Worm (Caenorhabditis elegans) whole organism, young adult: ENCODE data around the gene Y38C1AA.7.
A peak's percentile ranks its signal among the peaks of the same experiment; 100 is the strongest.

ENCODE experiments used
- B0336.3 ChIP-seq: fragments of 200-800 bp; sonication (Bioruptor generic); IDR thresholded peaks from 2 replicates; pipeline ENCODE4 v1.3.6; 2022; ENCODE audit warnings: missing genetic modification characterization, missing compliant biosample characterization
- C06A6.2 ChIP-seq: fragments of 200-800 bp; sonication (Bioruptor generic); conservative IDR thresholded peaks from 2 replicates; pipeline ENCODE4 v1.3.6; 2022; ENCODE audit warnings: missing genetic modification characterization, missing compliant biosample characterization
- C17E4.6 ChIP-seq: fragments of 200-800 bp; sonication (Bioruptor generic); IDR thresholded peaks from 2 replicates; pipeline ENCODE4 v1.3.6; 2022; ENCODE audit warnings: missing genetic modification reagents, missing genetic modification characterization, missing compliant biosample characterization
- F10E7.11 ChIP-seq: sonication (generic microtip); optimal IDR thresholded peaks from 2 replicates; lab custom pipeline; 2017; ENCODE audit warnings: mild to moderate bottlenecking, missing genetic modification characterization, moderate library complexity, missing compliant biosample characterization
- F22D6.2 ChIP-seq: sonication (generic microtip); optimal IDR thresholded peaks from 2 replicates; lab custom pipeline; 2016; ENCODE audit warnings: mild to moderate bottlenecking, missing genetic modification characterization, missing compliant biosample characterization
- F33H1.4 ChIP-seq: fragments of 200-800 bp; sonication (Bioruptor generic); IDR thresholded peaks from 2 replicates; pipeline ENCODE4 v1.3.6; 2022; ENCODE audit warnings: missing genetic modification reagents, missing genetic modification characterization, missing compliant biosample characterization
- F55B11.4 ChIP-seq: sonication (generic microtip); optimal IDR thresholded peaks from 2 replicates; lab custom pipeline; 2016; ENCODE audit warnings: missing compliant biosample characterization, missing genetic modification characterization, borderline replicate concordance; ENCODE audit not compliant: insufficient read depth
- F57A8.1 ChIP-seq: fragments of 200-800 bp; sonication (Bioruptor generic); optimal IDR thresholded peaks from 2 replicates; lab custom pipeline; 2018; ENCODE audit warnings: mild to moderate bottlenecking, missing genetic modification characterization, moderate library complexity, missing compliant biosample characterization
- K11D2.4 ChIP-seq: fragments of 200-800 bp; sonication (Bioruptor generic); IDR thresholded peaks from 2 replicates; pipeline ENCODE4 v1.3.6; 2022; ENCODE audit warnings: missing genetic modification reagents, missing genetic modification characterization, missing compliant biosample characterization
- T07F8.4 ChIP-seq: sonication (generic microtip); optimal IDR thresholded peaks from 2 replicates; lab custom pipeline; 2016; ENCODE audit warnings: mild to moderate bottlenecking, missing genetic modification characterization, moderate library complexity, missing compliant biosample characterization
- Y53F4B.3 ChIP-seq: fragments of 200-800 bp; sonication (Bioruptor generic); IDR thresholded peaks from 2 replicates; pipeline ENCODE4 v1.3.6; 2022; ENCODE audit warnings: missing genetic modification reagents, missing genetic modification characterization, missing compliant biosample characterization
- Y56A3A.18 ChIP-seq: fragments of 200-800 bp; sonication (Bioruptor generic); IDR thresholded peaks from 2 replicates; pipeline ENCODE4 v1.3.6; 2022; ENCODE audit warnings: missing genetic modification reagents, missing genetic modification characterization, missing compliant biosample characterization
- ZK185.1 ChIP-seq: sonication (generic microtip); optimal IDR thresholded peaks from 2 replicates; lab custom pipeline; 2016; ENCODE audit warnings: mild to moderate bottlenecking, missing genetic modification characterization, missing compliant biosample characterization; ENCODE audit not compliant: poor library complexity, severe bottlenecking
- akir-1 ChIP-seq: fragments of 200-800 bp; sonication (Bioruptor generic); optimal IDR thresholded peaks from 2 replicates; lab custom pipeline; 2018; ENCODE audit warnings: mild to moderate bottlenecking, missing genetic modification characterization, moderate library complexity, missing compliant biosample characterization
- ama-1 ChIP-seq, 3 experiments: fragments of 150-350 bp in 1 of 3; sonication (generic microtip) in 2 of 3; optimal IDR thresholded peaks; 2 replicates each; lab custom pipeline; 2014 to 2018; ENCODE audit warnings: missing biosample characterization in 2 of 3, missing genetic modification characterization in 2 of 3, missing genetic modification reagents in 2 of 3
- aptf-2 ChIP-seq: fragments of 200-800 bp; sonication (Bioruptor generic); conservative IDR thresholded peaks from 2 replicates; pipeline ENCODE4 v1.3.6; 2022; ENCODE audit warnings: missing genetic modification reagents, missing genetic modification characterization, missing compliant biosample characterization
- athp-1 ChIP-seq: sonication (generic microtip); optimal IDR thresholded peaks from 2 replicates; lab custom pipeline; 2017; ENCODE audit warnings: mild to moderate bottlenecking, missing genetic modification characterization, missing compliant biosample characterization
- bed-2 ChIP-seq: fragments of 200-800 bp; sonication (Bioruptor generic); IDR thresholded peaks from 2 replicates; pipeline ENCODE4 v1.3.6; 2022; ENCODE audit warnings: missing genetic modification reagents, missing genetic modification characterization, missing compliant biosample characterization
- ccch-3 ChIP-seq: fragments of 200-800 bp; sonication (Bioruptor generic); optimal IDR thresholded peaks from 2 replicates; lab custom pipeline; 2018; ENCODE audit warnings: mild to moderate bottlenecking, missing genetic modification characterization, missing compliant biosample characterization
- ceh-40 ChIP-seq: fragments of 200-800 bp; sonication (Bioruptor generic); IDR thresholded peaks from 2 replicates; pipeline ENCODE4 v1.3.6; 2022; ENCODE audit warnings: missing genetic modification characterization, missing compliant biosample characterization
- ceh-58 ChIP-seq: fragments of 200-800 bp; sonication (Bioruptor generic); IDR thresholded peaks from 2 replicates; pipeline ENCODE4 v1.3.6; 2022; ENCODE audit warnings: missing genetic modification characterization, missing compliant biosample characterization
- ceh-79 ChIP-seq: sonication (generic microtip); optimal IDR thresholded peaks from 2 replicates; lab custom pipeline; 2017; ENCODE audit warnings: mild to moderate bottlenecking, missing genetic modification characterization, missing compliant biosample characterization
- ceh-91 ChIP-seq: fragments of 200-800 bp; sonication (Bioruptor generic); IDR thresholded peaks from 2 replicates; pipeline ENCODE4 v1.3.6; 2022; ENCODE audit warnings: missing genetic modification reagents, missing genetic modification characterization, missing compliant biosample characterization
- chd-7 ChIP-seq: sonication (generic microtip); optimal IDR thresholded peaks from 2 replicates; lab custom pipeline; 2016; ENCODE audit warnings: mild to moderate bottlenecking, missing genetic modification characterization, moderate library complexity, missing compliant biosample characterization
- dpff-1 ChIP-seq: sonication (generic microtip); optimal IDR thresholded peaks from 2 replicates; lab custom pipeline; 2017; ENCODE audit warnings: mild to moderate bottlenecking, missing genetic modification characterization, missing compliant biosample characterization
- efl-1 ChIP-seq: fragments of 150-350 bp; optimal IDR thresholded peaks from 2 replicates; lab custom pipeline; 2014; ENCODE audit warnings: missing biosample characterization, missing genetic modification reagents, missing genetic modification characterization
- egrh-3 ChIP-seq: fragments of 200-800 bp; sonication (Bioruptor generic); IDR thresholded peaks from 2 replicates; pipeline ENCODE4 v1.3.6; 2022; ENCODE audit warnings: missing genetic modification reagents, missing genetic modification characterization, missing compliant biosample characterization
- ets-4 ChIP-seq: fragments of 200-800 bp; sonication (Bioruptor generic); optimal IDR thresholded peaks from 2 replicates; lab custom pipeline; 2018; ENCODE audit warnings: mild to moderate bottlenecking, missing genetic modification characterization, missing compliant biosample characterization
- gei-17 ChIP-seq: fragments of 200-800 bp; sonication (Bioruptor generic); optimal IDR thresholded peaks from 2 replicates; lab custom pipeline; 2018; ENCODE audit warnings: mild to moderate bottlenecking, missing genetic modification characterization, missing compliant biosample characterization
- hmg-1.2 ChIP-seq: fragments of 200-800 bp; sonication (Bioruptor generic); IDR thresholded peaks from 2 replicates; pipeline ENCODE4 v1.3.6; 2022; ENCODE audit warnings: missing genetic modification reagents, missing genetic modification characterization, missing compliant biosample characterization
- hmg-20 ChIP-seq: fragments of 200-800 bp; sonication (Bioruptor generic); IDR thresholded peaks from 2 replicates; pipeline ENCODE4 v1.3.6; 2022; ENCODE audit warnings: missing genetic modification reagents, missing genetic modification characterization, missing compliant biosample characterization
- lag-1 ChIP-seq: fragments of 200-800 bp; sonication (Bioruptor generic); IDR thresholded peaks from 2 replicates; pipeline ENCODE4 v1.3.6; 2022; ENCODE audit warnings: missing genetic modification reagents, missing genetic modification characterization, missing compliant biosample characterization
- let-526 ChIP-seq: fragments of 200-800 bp; sonication (Bioruptor generic); IDR thresholded peaks from 2 replicates; pipeline ENCODE4 v1.3.6; 2022; ENCODE audit warnings: missing genetic modification reagents, missing genetic modification characterization, missing compliant biosample characterization
- let-607 ChIP-seq, 2 experiments: fragments of 200-800 bp in 1 of 2; sonication (Bioruptor generic) in 1 of 2; sonication (generic microtip) in 1 of 2; optimal IDR thresholded peaks; 2 replicates each; lab custom pipeline; 2016 to 2018; ENCODE audit warnings: mild to moderate bottlenecking in 2 of 2, missing compliant biosample characterization in 2 of 2, missing genetic modification characterization in 2 of 2, moderate library complexity in 2 of 2, missing genotype in 1 of 2
- lsy-27 ChIP-seq: sonication (generic microtip); optimal IDR thresholded peaks from 2 replicates; lab custom pipeline; 2017; ENCODE audit warnings: missing genetic modification characterization, mild to moderate bottlenecking, missing compliant biosample characterization, antibody characterized with exemption, missing genotype, borderline replicate concordance; ENCODE audit not compliant: insufficient read depth
- madf-3 ChIP-seq: fragments of 200-800 bp; sonication (Bioruptor generic); IDR thresholded peaks from 2 replicates; pipeline ENCODE4 v1.3.6; 2022; ENCODE audit warnings: missing genetic modification reagents, missing genetic modification characterization, missing compliant biosample characterization
- madf-8 ChIP-seq: fragments of 200-800 bp; sonication (Bioruptor generic); conservative IDR thresholded peaks from 2 replicates; pipeline ENCODE4 v1.3.6; 2022; ENCODE audit warnings: missing genetic modification reagents, missing genetic modification characterization, missing compliant biosample characterization
- mcd-1 ChIP-seq: fragments of 200-800 bp; sonication (Bioruptor generic); IDR thresholded peaks from 2 replicates; pipeline ENCODE4 v1.3.6; 2022; ENCODE audit warnings: missing genetic modification reagents, missing genetic modification characterization, missing compliant biosample characterization
- mes-4 ChIP-seq: sonication (generic microtip); optimal IDR thresholded peaks from 2 replicates; lab custom pipeline; 2016; ENCODE audit warnings: missing genotype, missing genetic modification characterization, missing compliant biosample characterization
- nhr-179 ChIP-seq: sonication (generic microtip); optimal IDR thresholded peaks from 2 replicates; lab custom pipeline; 2016; ENCODE audit warnings: mild to moderate bottlenecking, missing genetic modification characterization, missing compliant biosample characterization
- nhr-90 ChIP-seq: sonication (generic microtip); optimal IDR thresholded peaks from 2 replicates; lab custom pipeline; 2016; ENCODE audit warnings: missing genotype, mild to moderate bottlenecking, missing genetic modification characterization, missing compliant biosample characterization
- pha-4 ChIP-seq: fragments of 150-350 bp; sonication (generic microtip); optimal IDR thresholded peaks from 2 replicates; lab custom pipeline; 2014; ENCODE audit warnings: missing biosample characterization, missing genetic modification reagents, missing genetic modification characterization
- rcor-1 ChIP-seq: fragments of 200-800 bp; sonication (Bioruptor generic); IDR thresholded peaks from 2 replicates; pipeline ENCODE4 v1.3.6; 2022; ENCODE audit warnings: missing genetic modification reagents, missing genetic modification characterization, missing compliant biosample characterization
- rpc-1 ChIP-seq, 2 experiments: fragments of 150-350 bp in 1 of 2; sonication (generic microtip) in 1 of 2; optimal IDR thresholded peaks; 2 replicates each; lab custom pipeline; 2014 to 2018; ENCODE audit warnings: missing biosample characterization in 1 of 2, missing genetic modification characterization in 1 of 2, missing genetic modification reagents in 1 of 2, missing genotype in 1 of 2
- somi-1 ChIP-seq: fragments of 200-800 bp; sonication (Bioruptor generic); optimal IDR thresholded peaks from 2 replicates; lab custom pipeline; 2018; ENCODE audit warnings: mild to moderate bottlenecking, missing genetic modification characterization, missing compliant biosample characterization
- tlf-1 ChIP-seq: fragments of 200-800 bp; sonication (Bioruptor generic); optimal IDR thresholded peaks from 2 replicates; lab custom pipeline; 2018; ENCODE audit warnings: mild to moderate bottlenecking, missing genetic modification characterization, missing compliant biosample characterization
- ztf-22 ChIP-seq: fragments of 200-800 bp; sonication (Bioruptor generic); optimal IDR thresholded peaks from 2 replicates; lab custom pipeline; 2018; ENCODE audit warnings: mild to moderate bottlenecking, missing genetic modification characterization, moderate library complexity, missing compliant biosample characterization
- ztf-26 ChIP-seq: sonication (generic microtip); optimal IDR thresholded peaks from 2 replicates; lab custom pipeline; 2017; ENCODE audit warnings: missing genetic modification characterization, missing compliant biosample characterization

The Y38C1AA.7 gene

ce11 chrIV:192046-192445, 33.3 kb downstream of the Y38C1AA.7 start, which contains the start of gene Y38C1AA.12 (continued):
- no peak for TF ChIP-seq akir-1 (GFP tag; lab: Kevin White, UChicago)
- no peak for TF ChIP-seq nhr-179
- no peak for TF ChIP-seq Y53F4B.3 (GFP tag; lab: Robert Waterston, UW)
- TF ChIP-seq rpc-1 (optimal IDR thresholded peaks at IDR 0.05; lab: Kevin White, UChicago): no peak
- TF ChIP-seq rpc-1 (tag; optimal IDR thresholded peaks at IDR 0.05; lab: Kevin White, UChicago): no peak
- TF ChIP-seq K11D2.4 (GFP tag; lab: Robert Waterston, UW): peak; percentile 62; the same call in 1 of the 2 replicates
- peak in 1 of 2 experiments; percentile 78 for TF ChIP-seq let-607 (tag; optimal IDR thresholded peaks at IDR 0.05; lab: Kevin White, UChicago)
- no peak for TF ChIP-seq madf-8 (GFP tag; lab: Robert Waterston, UW)
- TF ChIP-seq ceh-58 (GFP tag; lab: Robert Waterston, UW): no peak
- TF ChIP-seq ztf-26 (tag; lab: Kevin White, UChicago): peak; percentile 54
- TF ChIP-seq madf-3 (GFP tag; lab: Robert Waterston, UW): peak; percentile 87
- TF ChIP-seq pha-4 (tag; lab: Kevin White, UChicago): no peak
- no peak for TF ChIP-seq F57A8.1
- TF ChIP-seq lsy-27 (tag; lab: Kevin White, UChicago): no peak
- peak; percentile 55 for TF ChIP-seq F22D6.2 (tag; lab: Kevin White, UChicago)
- TF ChIP-seq ZK185.1 (tag; lab: Kevin White, UChicago): peak; percentile 93
- TF ChIP-seq ccch-3 (GFP tag; lab: Kevin White, UChicago): peak; percentile 25
- TF ChIP-seq somi-1 (GFP tag; lab: Kevin White, UChicago): peak; percentile 19
- TF ChIP-seq lag-1: no peak
- TF ChIP-seq aptf-2 (GFP tag; lab: Robert Waterston, UW): peak; percentile 61; the same call in 1 of the 2 replicates
- TF ChIP-seq C06A6.2: no peak
- TF ChIP-seq B0336.3: 0 out of 2 replicates have a peak, but pooled peaks have one; percentile 44
- no peak for TF ChIP-seq ets-4 (GFP tag; lab: Kevin White, UChicago)
- TF ChIP-seq mcd-1 (GFP tag; lab: Robert Waterston, UW): peak; percentile 78
- TF ChIP-seq nhr-90 (tag; lab: Kevin White, UChicago): no peak
- TF ChIP-seq ztf-22 (GFP tag; lab: Kevin White, UChicago): no peak
- TF ChIP-seq let-526 (GFP tag; lab: Robert Waterston, UW): 0 out of 2 replicates have a peak, but pooled peaks have one; percentile 30
- TF ChIP-seq bed-2 (GFP tag; lab: Robert Waterston, UW): 0 out of 2 replicates have a peak, but pooled peaks have one; percentile 75
- TF ChIP-seq gei-17 (GFP tag; lab: Kevin White, UChicago): no peak
- no peak for TF ChIP-seq F55B11.4 (tag; lab: Kevin White, UChicago)
- TF ChIP-seq hmg-1.2: no peak
- TF ChIP-seq ceh-91 (GFP tag; lab: Robert Waterston, UW): peak; percentile 51
- peak; percentile 46 for TF ChIP-seq F10E7.11 (tag; lab: Kevin White, UChicago)
- no peak for TF ChIP-seq T07F8.4
- TF ChIP-seq tlf-1 (GFP tag; lab: Kevin White, UChicago): peak; percentile 48
- no peak for TF ChIP-seq dpff-1 (tag; lab: Kevin White, UChicago)
- TF ChIP-seq athp-1 (tag; lab: Kevin White, UChicago): peak; percentile 77
- no peak for TF ChIP-seq mes-4
- TF ChIP-seq Y56A3A.18: no peak
- TF ChIP-seq ceh-40: no peak
- TF ChIP-seq efl-1 (GFP tag; lab: Kevin White, UChicago): no peak
- no peak; the same call in 1 of the 2 replicates for TF ChIP-seq egrh-3 (GFP tag; lab: Robert Waterston, UW)
- no peak for TF ChIP-seq ama-1 (optimal IDR thresholded peaks at IDR 0.05; lab: Kevin White, UChicago)
- no peak for TF ChIP-seq ama-1 (GFP tag; optimal IDR thresholded peaks at IDR 0.05; lab: Kevin White, UChicago)
- no peak for TF ChIP-seq C17E4.6 (GFP tag; lab: Robert Waterston, UW)
- peak; percentile 64 for TF ChIP-seq rcor-1 (GFP tag; lab: Robert Waterston, UW)
- TF ChIP-seq chd-7: no peak
- TF ChIP-seq F33H1.4 (GFP tag; lab: Robert Waterston, UW): peak; percentile 48; the same call in 1 of the 2 replicates
- no peak for TF ChIP-seq ceh-79 (tag; lab: Kevin White, UChicago)
- TF ChIP-seq hmg-20: peak; percentile 63; the same call in 1 of the 2 replicates
